Fruit fly (Drosophila melanogaster): ENCODE data around the gene Remo.

Gene Remo

dm6 chrX:13337454-13337853, 49.6 kb downstream of the Remo start, which contains the start of gene RpS15Aa (continued):
- TF ChIP-seq Spps (tag; optimal IDR thresholded peaks at IDR 0.05) (peak; percentile 23), CG15514 (GFP tag; optimal IDR thresholded peaks at IDR 0.05) (peak; percentile 84), Neu2 (GFP tag; optimal IDR thresholded peaks at IDR 0.05; ENCODE audit: borderline replicate concordance) (peak; percentile 47), pzg (GFP tag; optimal IDR thresholded peaks at IDR 0.05) (peak; percentile 79), CG10267 (tag; optimal IDR thresholded peaks at IDR 0.05) (peak; percentile 46), row (GFP tag; IDR thresholded peaks at IDR 0.05) (peak; percentile 50), Lim3 (GFP tag; IDR thresholded peaks at IDR 0.05) (peak; percentile 38; the same call in 1 of the 2 replicates), CG9932 (GFP tag; IDR thresholded peaks at IDR 0.05) (peak; percentile 76), HmgD (GFP tag; optimal IDR thresholded peaks at IDR 0.05) (peak; percentile 77), amos (GFP tag; IDR thresholded peaks at IDR 0.05; ENCODE audit: partially characterized antibody) (peak; percentile 81), Bgb (GFP tag; IDR thresholded peaks at IDR 0.05; ENCODE audit: partially characterized antibody) (peak; percentile 67), lov (optimal IDR thresholded peaks at IDR 0.05) (no peak), lov (GFP tag; IDR thresholded peaks at IDR 0.05) (peak; percentile 90), Dll (GFP tag; IDR thresholded peaks at IDR 0.05; ENCODE audit: partially characterized antibody) (no peak), nom (GFP tag; optimal IDR thresholded peaks at IDR 0.05) (peak; percentile 86), Myb (GFP tag; optimal IDR thresholded peaks at IDR 0.05) (peak; percentile 90), pan (optimal IDR thresholded peaks at IDR 0.05) (no peak), pan (GFP tag; optimal IDR thresholded peaks at IDR 0.05 in 1 of 2, IDR thresholded peaks at IDR 0.05 in 1 of 2) (peak in 1 of 2 experiments; percentile 85), esg (GFP tag; conservative IDR thresholded peaks at IDR 0.05) (peak; percentile 12; the same call in 1 of the 2 replicates), CG11696 (GFP tag; IDR thresholded peaks at IDR 0.05) (no peak), Dip3 (GFP tag; optimal IDR thresholded peaks at IDR 0.05) (peak; percentile 63), CG30020 (tag; optimal IDR thresholded peaks at IDR 0.05) (no peak), fd3F (GFP tag; optimal IDR thresholded peaks at IDR 0.05) (peak; percentile 18), CG9609 (GFP tag; optimal IDR thresholded peaks at IDR 0.05) (peak; percentile 77), wek (GFP tag; optimal IDR thresholded peaks at IDR 0.05) (peak; percentile 76), gem (tag; optimal IDR thresholded peaks at IDR 0.05) (peak; percentile 24), CG43689 (GFP tag; IDR thresholded peaks at IDR 0.05) (no peak; the same call in none of the 2 replicates), Asciz (GFP tag; optimal IDR thresholded peaks at IDR 0.05) (peak; percentile 78), inv (GFP tag; IDR thresholded peaks at IDR 0.05; ENCODE audit: partially characterized antibody) (peak; percentile 48; the same call in 1 of the 2 replicates), CG18011 (GFP tag; optimal IDR thresholded peaks at IDR 0.05) (peak; percentile 49), CG8944 (GFP tag; optimal IDR thresholded peaks at IDR 0.05) (peak; percentile 58), CG5180 (GFP tag; optimal IDR thresholded peaks at IDR 0.05) (peak; percentile 65), stwl (tag; optimal IDR thresholded peaks at IDR 0.05) (peak; percentile 26), kah (GFP tag; optimal IDR thresholded peaks at IDR 0.05) (peak; percentile 49), CG13123 (GFP tag; optimal IDR thresholded peaks at IDR 0.05) (peak; percentile 2), CG17361 (GFP tag; IDR thresholded peaks at IDR 0.05) (peak; percentile 54; the same call in 1 of the 3 replicates), CG6254 (GFP tag; optimal IDR thresholded peaks at IDR 0.05) (peak; percentile 47), Max (GFP tag; optimal IDR thresholded peaks at IDR 0.05) (no peak), CG18476 (GFP tag; optimal IDR thresholded peaks at IDR 0.05) (no peak), sima (GFP tag; optimal IDR thresholded peaks at IDR 0.05) (peak; percentile 35), CG11560 (tag; IDR thresholded peaks at IDR 0.05) (peak; percentile 75), danr (GFP tag; IDR thresholded peaks at IDR 0.05) (peak; percentile 45; the same call in 1 of the 2 replicates), Rfx (GFP tag; IDR thresholded peaks at IDR 0.05) (peak; percentile 92), ab (GFP tag; optimal IDR thresholded peaks at IDR 0.05) (no peak), CG2202 (tag; optimal IDR thresholded peaks at IDR 0.05) (peak; percentile 52), Hr78 (GFP tag; optimal IDR thresholded peaks at IDR 0.05) (no peak), Side (GFP tag; optimal IDR thresholded peaks at IDR 0.05) (peak; percentile 81), NC2α (GFP tag; optimal IDR thresholded peaks at IDR 0.05) (peak; percentile 45), psq (GFP tag; optimal IDR thresholded peaks at IDR 0.05) (peak; percentile 7), CG1024 (GFP tag; IDR thresholded peaks at IDR 0.05) (peak; percentile 76)
